Worm (Caenorhabditis elegans): ENCODE data around the gene aqp-2.

DNA sequence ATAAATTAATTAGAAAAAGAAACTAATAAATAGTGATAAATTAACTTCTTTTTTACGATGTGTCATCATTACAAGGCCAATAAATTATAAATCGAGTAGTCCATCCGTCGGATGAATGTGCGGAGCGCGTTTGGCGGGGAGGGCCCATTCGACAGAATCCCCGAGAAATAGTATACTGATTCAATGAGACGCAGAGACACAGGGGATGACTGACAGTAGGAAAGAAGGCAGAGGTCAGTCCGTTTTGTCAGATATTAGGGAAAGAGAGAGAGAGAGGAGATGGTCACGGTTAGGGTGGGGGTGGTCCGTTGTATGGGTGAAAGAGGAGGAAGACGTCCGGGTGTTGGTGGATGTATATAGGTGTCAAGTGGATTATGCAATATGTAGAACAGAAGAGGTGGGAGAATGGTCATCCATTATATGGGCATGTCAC, 46.8 kb upstream of the aqp-2 start:
- no peak for TF ChIP-seq tbx-11 (GFP tag; IDR thresholded peaks at IDR 0.05)
- TF ChIP-seq hmg-4 (GFP tag; optimal IDR thresholded peaks at IDR 0.05): peak; percentile 74
- TF ChIP-seq pes-1 (GFP tag; IDR thresholded peaks at IDR 0.05): no peak; the same call in 1 of the 2 replicates
- TF ChIP-seq ceh-13 (GFP tag; optimal IDR thresholded peaks at IDR 0.05): no peak

Measured in whole organism, early embryonic.